Fruit fly (Drosophila melanogaster) whole organism, embryonic: ENCODE data around the gene CG9733.

Source experiments
- BEAF-32 ChIP-seq: fragments of 200-800 bp; sonication (Bioruptor generic); optimal IDR thresholded peaks from 3 replicates; lab custom pipeline; 2017; ENCODE audit warnings: missing biosample characterization, missing genetic modification characterization, mild to moderate bottlenecking, moderate library complexity, missing genetic modification reagents
- CG10267 ChIP-seq: fragments of 200-800 bp; sonication (Bioruptor generic); optimal IDR thresholded peaks from 2 replicates; lab custom pipeline; 2018; ENCODE audit warnings: missing biosample characterization, mild to moderate bottlenecking, missing genetic modification characterization, moderate library complexity
- CG10565 ChIP-seq: fragments of 200-800 bp; sonication (Bioruptor generic); optimal IDR thresholded peaks from 3 replicates; lab custom pipeline; 2016; ENCODE audit warnings: missing biosample characterization, mild to moderate bottlenecking, missing genetic modification characterization
- CG12104 ChIP-seq: fragments of 200-800 bp; sonication (Bioruptor generic); optimal IDR thresholded peaks from 3 replicates; lab custom pipeline; 2016; ENCODE audit warnings: missing biosample characterization, missing genetic modification characterization
- CG12942 ChIP-seq: fragments of 200-800 bp; sonication (Bioruptor generic); optimal IDR thresholded peaks from 3 replicates; lab custom pipeline; 2016; ENCODE audit warnings: missing biosample characterization, missing genetic modification characterization
- CG13123 ChIP-seq: fragments of 200-800 bp; sonication (Bioruptor generic); optimal IDR thresholded peaks from 2 replicates; lab custom pipeline; 2016; ENCODE audit warnings: missing biosample characterization, missing genetic modification characterization
- CG13287 ChIP-seq: fragments of 200-800 bp; sonication (Bioruptor generic); IDR thresholded peaks from 2 replicates; pipeline ENCODE4 v1.3.6; 2022; ENCODE audit warnings: missing biosample characterization, missing genetic modification characterization; ENCODE audit not compliant: partially characterized antibody
- CG13424 ChIP-seq: fragments of 200-800 bp; sonication (Bioruptor generic); optimal IDR thresholded peaks from 2 replicates; lab custom pipeline; 2019; ENCODE audit warnings: missing biosample characterization, mild to moderate bottlenecking, missing genetic modification characterization, moderate library complexity
- CG13624 ChIP-seq: fragments of 200-800 bp; sonication (Bioruptor generic); optimal IDR thresholded peaks from 2 replicates; lab custom pipeline; 2016; ENCODE audit warnings: missing biosample characterization, missing genetic modification characterization
- CG14667 ChIP-seq: fragments of 200-800 bp; sonication (Bioruptor generic); IDR thresholded peaks from 2 replicates; pipeline ENCODE4 v1.3.6; 2022; ENCODE audit warnings: missing biosample characterization, missing genetic modification characterization
- CG15479 ChIP-seq: fragments of 200-800 bp; sonication (Bioruptor generic); optimal IDR thresholded peaks from 3 replicates; lab custom pipeline; 2019; ENCODE audit warnings: missing biosample characterization, mild to moderate bottlenecking, missing genetic modification characterization, moderate library complexity
- CG17186 ChIP-seq: fragments of 200-800 bp; sonication (Bioruptor generic); optimal IDR thresholded peaks from 3 replicates; lab custom pipeline; 2017; ENCODE audit warnings: missing biosample characterization, missing genetic modification reagents, missing genetic modification characterization
- CG1792 ChIP-seq: fragments of 200-800 bp; sonication (Bioruptor generic); optimal IDR thresholded peaks from 2 replicates; lab custom pipeline; 2016; ENCODE audit warnings: missing biosample characterization, missing genetic modification characterization
- CG1832 ChIP-seq: fragments of 200-800 bp; sonication (Bioruptor generic); optimal IDR thresholded peaks from 2 replicates; lab custom pipeline; 2017; ENCODE audit warnings: missing biosample characterization, mild to moderate bottlenecking, missing genetic modification characterization, inconsistent platforms
- CG18476 ChIP-seq: fragments of 200-800 bp; sonication (Bioruptor generic); optimal IDR thresholded peaks from 2 replicates; lab custom pipeline; 2016; ENCODE audit warnings: missing biosample characterization, mild to moderate bottlenecking, missing genetic modification characterization
- CG18764 ChIP-seq: fragments of 200-800 bp; sonication (Bioruptor generic); optimal IDR thresholded peaks from 3 replicates; lab custom pipeline; 2016; ENCODE audit warnings: missing biosample characterization, missing genetic modification characterization
- CG30403 ChIP-seq: fragments of 200-800 bp; sonication (Bioruptor generic); optimal IDR thresholded peaks from 3 replicates; lab custom pipeline; 2016; ENCODE audit warnings: missing biosample characterization, missing genetic modification characterization
- CG30431 ChIP-seq: fragments of 200-800 bp; sonication (Bioruptor generic); optimal IDR thresholded peaks from 2 replicates; lab custom pipeline; 2017; ENCODE audit warnings: missing biosample characterization, missing genetic modification characterization
- CG3726 ChIP-seq: fragments of 200-800 bp; sonication (Bioruptor generic); IDR thresholded peaks from 3 replicates; pipeline ENCODE4, ENCODE4 v1.3.6; 2022; ENCODE audit warnings: missing biosample characterization, missing genetic modification characterization
- CG3838 ChIP-seq: fragments of 200-800 bp; sonication (Bioruptor generic); optimal IDR thresholded peaks from 3 replicates; lab custom pipeline; 2016; ENCODE audit warnings: missing biosample characterization, missing genetic modification characterization
- CG42726 ChIP-seq: fragments of 200-800 bp; sonication (Bioruptor generic); IDR thresholded peaks from 2 replicates; pipeline ENCODE4 v1.3.6; 2022; ENCODE audit warnings: missing biosample characterization, missing genetic modification characterization; ENCODE audit not compliant: partially characterized antibody
- CG43689 ChIP-seq: fragments of 200-800 bp; sonication (Bioruptor generic); IDR thresholded peaks from 2 replicates; pipeline ENCODE4 v1.3.6; 2022; ENCODE audit warnings: missing biosample characterization, missing genetic modification characterization
- CG6175 ChIP-seq: fragments of 200-800 bp; sonication (Bioruptor generic); IDR thresholded peaks from 3 replicates; pipeline ENCODE4 v1.3.6; 2022; ENCODE audit warnings: missing biosample characterization, missing genetic modification characterization
- CG6654 ChIP-seq: fragments of 200-800 bp; sonication (Bioruptor generic); optimal IDR thresholded peaks from 2 replicates; lab custom pipeline; 2017; ENCODE audit warnings: missing biosample characterization, mild to moderate bottlenecking, missing genetic modification characterization
- CG7556 ChIP-seq: fragments of 200-800 bp; sonication (Bioruptor generic); optimal IDR thresholded peaks from 2 replicates; lab custom pipeline; 2017; ENCODE audit warnings: missing biosample characterization, mild to moderate bottlenecking, missing genetic modification characterization
- CG7786 ChIP-seq: fragments of 200-800 bp; sonication (Bioruptor generic); optimal IDR thresholded peaks from 2 replicates; lab custom pipeline; 2016; ENCODE audit warnings: missing biosample characterization, missing genetic modification characterization
- CG7928 ChIP-seq: fragments of 200-800 bp; sonication (Bioruptor generic); optimal IDR thresholded peaks from 2 replicates; lab custom pipeline; 2017; ENCODE audit warnings: missing biosample characterization, mild to moderate bottlenecking, missing genetic modification characterization
- CG9797 ChIP-seq: fragments of 200-800 bp; sonication (Bioruptor generic); optimal IDR thresholded peaks from 3 replicates; lab custom pipeline; 2018; ENCODE audit warnings: missing biosample characterization, mild to moderate bottlenecking, missing genetic modification characterization
- Gsc ChIP-seq: fragments of 200-800 bp; sonication (Bioruptor generic); IDR thresholded peaks from 2 replicates; pipeline ENCODE4 v1.3.6; 2022; ENCODE audit warnings: missing biosample characterization, missing genetic modification characterization
- HHEX ChIP-seq: fragments of 200-800 bp; sonication (Bioruptor generic); optimal IDR thresholded peaks from 3 replicates; lab custom pipeline; 2017; ENCODE audit warnings: missing biosample characterization, mild to moderate bottlenecking, missing genetic modification characterization, missing genetic modification reagents
- MBD-R2 ChIP-seq: fragments of 200-800 bp; sonication (Bioruptor generic); IDR thresholded peaks from 2 replicates; pipeline ENCODE4 v1.3.6; 2022; ENCODE audit warnings: missing biosample characterization, missing genetic modification characterization
- Ssrp ChIP-seq: fragments of 200-800 bp; sonication (Bioruptor generic); optimal IDR thresholded peaks from 2 replicates; lab custom pipeline; 2018; ENCODE audit warnings: missing biosample characterization, mild to moderate bottlenecking, missing genetic modification characterization, moderate library complexity
- Usf ChIP-seq: fragments of 200-800 bp; sonication (Bioruptor generic); optimal IDR thresholded peaks from 2 replicates; lab custom pipeline; 2017; ENCODE audit warnings: missing genotype, missing biosample characterization, missing genetic modification characterization
- Xrp1 ChIP-seq: fragments of 200-800 bp; sonication (Bioruptor generic); IDR thresholded peaks from 2 replicates; pipeline ENCODE4 v1.3.6; 2022; ENCODE audit warnings: missing biosample characterization, missing genetic modification characterization
- abd-A ChIP-seq: fragments of 200-800 bp; sonication (Bioruptor generic); optimal IDR thresholded peaks from 3 replicates; lab custom pipeline; 2019; ENCODE audit warnings: missing biosample characterization, mild to moderate bottlenecking, missing genetic modification characterization, moderate library complexity
- bowl ChIP-seq: fragments of 200-800 bp; sonication (Bioruptor generic); IDR thresholded peaks from 2 replicates; pipeline ENCODE4 v1.3.6; 2022; ENCODE audit warnings: missing biosample characterization, missing genetic modification characterization
- bsh ChIP-seq, 2 experiments: fragments of 200-800 bp; sonication (Bioruptor generic); optimal IDR thresholded peaks; 2 replicates each; lab custom pipeline; 2017 to 2018; ENCODE audit warnings: mild to moderate bottlenecking in 2 of 2, missing biosample characterization in 2 of 2, missing genetic modification characterization in 2 of 2, moderate library complexity in 1 of 2
- chif ChIP-seq, 2 experiments: fragments of 200-800 bp; sonication (Bioruptor generic); optimal IDR thresholded peaks; 3 replicates each; lab custom pipeline; 2016; ENCODE audit warnings: missing biosample characterization in 2 of 2, missing genetic modification characterization in 2 of 2
- ci ChIP-seq: fragments of 200-800 bp; sonication (Bioruptor generic); IDR thresholded peaks from 3 replicates; pipeline ENCODE4 v1.3.6; 2022; ENCODE audit warnings: missing biosample characterization, missing genetic modification characterization
- klu ChIP-seq: fragments of 200-800 bp; sonication (Bioruptor generic); IDR thresholded peaks from 2 replicates; pipeline ENCODE4 v1.3.6; 2022; ENCODE audit warnings: missing biosample characterization, missing genetic modification characterization
- kni ChIP-seq: fragments of 200-800 bp; sonication (Bioruptor generic); optimal IDR thresholded peaks from 3 replicates; lab custom pipeline; 2017; ENCODE audit warnings: mild to moderate bottlenecking, missing biosample characterization, missing genetic modification reagents, missing genetic modification characterization
- knrl ChIP-seq: fragments of 200-800 bp; sonication (Bioruptor generic); IDR thresholded peaks from 3 replicates; pipeline ENCODE4 v1.3.6; 2022; ENCODE audit warnings: missing biosample characterization, missing genetic modification characterization; ENCODE audit not compliant: partially characterized antibody
- prd ChIP-seq, 3 experiments: fragments of >200 bp in 2 of 3; fragments of 200-800 bp in 1 of 3; sonication (Bioruptor generic) in 1 of 3; optimal IDR thresholded peaks in 2 of 3; IDR thresholded peaks in 1 of 3; 2 replicates in 2 of 3; 3 replicates in 1 of 3; pipeline versions ENCODE4 v1.3.6 to Lab custom; 2017 to 2022; ENCODE audit warnings: missing biosample characterization in 1 of 3, missing genetic modification characterization in 1 of 3
- psq ChIP-seq: fragments of 200-800 bp; sonication (Bioruptor generic); optimal IDR thresholded peaks from 2 replicates; lab custom pipeline; 2017; ENCODE audit warnings: missing biosample characterization, missing genetic modification characterization
- sna ChIP-seq: fragments of 200-800 bp; sonication (Bioruptor generic); IDR thresholded peaks from 2 replicates; pipeline ENCODE4 v1.3.6; 2022; ENCODE audit warnings: missing biosample characterization, missing genetic modification characterization; ENCODE audit not compliant: partially characterized antibody
- so ChIP-seq: fragments of 200-800 bp; sonication (Bioruptor generic); IDR thresholded peaks from 3 replicates; pipeline ENCODE4 v1.3.6; 2022; ENCODE audit warnings: missing biosample characterization, missing genetic modification characterization
- tna ChIP-seq: fragments of 200-800 bp; sonication (Bioruptor generic); IDR thresholded peaks from 2 replicates; pipeline ENCODE4 v1.3.6; 2022; ENCODE audit warnings: missing biosample characterization, missing genetic modification characterization; ENCODE audit not compliant: partially characterized antibody
- toy ChIP-seq: fragments of 200-800 bp; sonication (Bioruptor generic); IDR thresholded peaks from 2 replicates; pipeline ENCODE4 v1.3.6; 2022; ENCODE audit warnings: missing biosample characterization, missing genetic modification characterization
- usp ChIP-seq: fragments of >200 bp; optimal IDR thresholded peaks from 2 replicates; lab custom pipeline; 2017; ENCODE audit warnings: missing biosample characterization, missing genetic modification characterization
- vvl ChIP-seq: fragments of 200-800 bp; sonication (Bioruptor generic); IDR thresholded peaks from 2 replicates; pipeline ENCODE4 v1.3.6; 2022; ENCODE audit warnings: missing biosample characterization, missing genetic modification characterization

The CG9733 gene

DNA sequence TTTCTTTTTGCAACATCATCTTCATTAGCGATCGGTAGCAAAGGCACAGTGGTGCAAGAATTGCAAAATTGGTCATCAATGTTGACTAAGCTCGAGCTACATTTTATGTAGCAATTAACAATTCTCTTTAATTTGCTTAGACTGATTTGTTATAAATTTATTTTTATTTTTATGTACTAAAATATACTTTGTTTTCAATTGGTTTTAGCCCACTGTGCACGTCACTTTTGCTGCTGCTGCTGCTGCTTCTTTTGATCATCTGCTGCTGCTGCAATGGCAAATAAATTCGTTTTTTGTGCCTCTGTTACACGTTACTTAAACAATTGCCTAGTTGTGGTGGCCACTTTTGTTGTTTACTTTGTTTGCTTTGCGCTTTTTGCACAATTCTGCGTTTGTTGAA is 49.5 kb upstream of the CG9733 start (continued):
- TF ChIP-seq HHEX (GFP tag; lab: Kevin White, UChicago), result peak; percentile 63
- TF ChIP-seq CG15479 (GFP tag; lab: Kevin White, UChicago), result peak; percentile 21
- 0 out of 2 replicates have a peak, but pooled peaks have one; percentile 55 for TF ChIP-seq Gsc (GFP tag; lab: Robert Waterston, UW)
- TF ChIP-seq psq (GFP tag; lab: Kevin White, UChicago), result peak; percentile 20
- TF ChIP-seq CG12942, result peak; percentile 79
- TF ChIP-seq tna (GFP tag; lab: Robert Waterston, UW), result no peak
- no peak for TF ChIP-seq prd (optimal IDR thresholded peaks at IDR 0.05; lab: Kevin White, UChicago)
- peak; percentile 95 for TF ChIP-seq prd (GFP tag; IDR thresholded peaks at IDR 0.05; lab: Robert Waterston, UW)
- TF ChIP-seq CG7556 (GFP tag; lab: Kevin White, UChicago), result peak; percentile 73
- peak; percentile 79 for TF ChIP-seq CG30403 (GFP tag; lab: Kevin White, UChicago)
- no peak for TF ChIP-seq BEAF-32 (GFP tag; lab: Kevin White, UChicago)
- TF ChIP-seq abd-A, result no peak
- peak; percentile 87 to 93 for TF ChIP-seq bsh (GFP tag; optimal IDR thresholded peaks at IDR 0.05; lab: Kevin White, UChicago)
- peak; percentile 61 for TF ChIP-seq CG6654 (GFP tag; lab: Kevin White, UChicago)
- peak; percentile 79; the same call in 2 of the 3 replicates for TF ChIP-seq CG3726
- TF ChIP-seq CG13123, result peak; percentile 39
- no peak for TF ChIP-seq CG1792 (GFP tag; lab: Kevin White, UChicago)
- TF ChIP-seq Xrp1 (GFP tag; lab: Robert Waterston, UW), result peak; percentile 93
- TF ChIP-seq CG12104, result peak; percentile 45
- TF ChIP-seq CG10267, result peak; percentile 70
- peak; percentile 46; the same call in 1 of the 2 replicates for TF ChIP-seq klu (GFP tag; lab: Robert Waterston, UW)
- TF ChIP-seq CG7928 (GFP tag; lab: Kevin White, UChicago), result peak; percentile 13
- peak; percentile 57; the same call in 1 of the 2 replicates for TF ChIP-seq toy (GFP tag; lab: Robert Waterston, UW)
- no peak for TF ChIP-seq sna (GFP tag; lab: Robert Waterston, UW)
- TF ChIP-seq ci, result peak; percentile 93
- peak; percentile 77 for TF ChIP-seq CG18764
- peak; percentile 29; the same call in 1 of the 2 replicates for TF ChIP-seq bowl (GFP tag; lab: Robert Waterston, UW)
- TF ChIP-seq Usf (GFP tag; lab: Kevin White, UChicago), result peak; percentile 33
- TF ChIP-seq CG14667 (GFP tag; lab: Robert Waterston, UW), result peak; percentile 83
- peak; percentile 6 for TF ChIP-seq CG17186 (GFP tag; lab: Kevin White, UChicago)
- TF ChIP-seq CG6175, result peak; percentile 49; the same call in 1 of the 3 replicates
- TF ChIP-seq usp (GFP tag; lab: Kevin White, UChicago), result no peak
- TF ChIP-seq CG10565 (GFP tag; lab: Kevin White, UChicago), result no peak
- TF ChIP-seq so (GFP tag; lab: Robert Waterston, UW), result peak; percentile 81; the same call in 2 of the 3 replicates
- peak; percentile 50 for TF ChIP-seq CG18476
- TF ChIP-seq CG9797, result no peak
- TF ChIP-seq CG13287 (GFP tag; lab: Robert Waterston, UW), result no peak
- peak; percentile 11 for TF ChIP-seq CG7786 (GFP tag; lab: Kevin White, UChicago)
- TF ChIP-seq CG43689 (GFP tag; lab: Robert Waterston, UW), result peak; percentile 69
- peak; percentile 76 for TF ChIP-seq Ssrp (tag; lab: Kevin White, UChicago)
- TF ChIP-seq MBD-R2 (GFP tag; lab: Robert Waterston, UW), result peak; percentile 59
- TF ChIP-seq CG3838 (GFP tag; lab: Kevin White, UChicago), result peak; percentile 29
- peak; percentile 94 for TF ChIP-seq vvl (GFP tag; lab: Robert Waterston, UW)
- TF ChIP-seq kni, result no peak
- TF ChIP-seq CG1832 (GFP tag; lab: Kevin White, UChicago), result no peak
- no peak for TF ChIP-seq knrl
- peak; percentile 74 for TF ChIP-seq CG30431 (GFP tag; lab: Kevin White, UChicago)
- no peak for TF ChIP-seq CG42726 (GFP tag; lab: Robert Waterston, UW)
- peak; percentile 53 to 70 for TF ChIP-seq chif (GFP tag; optimal IDR thresholded peaks at IDR 0.05; lab: Kevin White, UChicago)
- peak; percentile 77 for TF ChIP-seq CG13424 (tag; lab: Kevin White, UChicago)
- TF ChIP-seq CG13624 (GFP tag; lab: Kevin White, UChicago), result no peak
